Fruit fly (Drosophila melanogaster) whole organism, prepupa: ENCODE data around the gene CG11737.

ENCODE experiments used
- Blimp-1 ChIP-seq: fragments of 200-800 bp; sonication (Bioruptor generic); optimal IDR thresholded peaks from 3 replicates; lab custom pipeline; 2017; ENCODE audit warnings: missing biosample characterization, missing genetic modification characterization, mild to moderate bottlenecking, moderate library complexity, missing genetic modification reagents
- CG1621 ChIP-seq: fragments of 200-800 bp; sonication (Bioruptor generic); optimal IDR thresholded peaks from 3 replicates; lab custom pipeline; 2018; ENCODE audit warnings: missing biosample characterization, mild to moderate bottlenecking, missing genetic modification characterization
- CG31627 ChIP-seq: fragments of 200-800 bp; sonication (Bioruptor generic); optimal IDR thresholded peaks from 3 replicates; lab custom pipeline; 2016; ENCODE audit warnings: missing biosample characterization, missing genetic modification characterization
- CG4318 ChIP-seq: fragments of 200-800 bp; sonication (Bioruptor generic); optimal IDR thresholded peaks from 3 replicates; lab custom pipeline; 2017; ENCODE audit warnings: missing biosample characterization, mild to moderate bottlenecking, missing genetic modification characterization
- CG6163 ChIP-seq: fragments of 200-800 bp; sonication (Bioruptor generic); IDR thresholded peaks from 3 replicates; pipeline ENCODE4 v1.3.6; 2022; ENCODE audit warnings: missing biosample characterization, missing genetic modification characterization
- CG6276 ChIP-seq: fragments of 200-800 bp; sonication (Bioruptor generic); optimal IDR thresholded peaks from 2 replicates; lab custom pipeline; 2017; ENCODE audit warnings: missing biosample characterization, mild to moderate bottlenecking, missing genetic modification characterization
- CG6808 ChIP-seq: fragments of 200-800 bp; sonication (Bioruptor generic); optimal IDR thresholded peaks from 3 replicates; lab custom pipeline; 2017; ENCODE audit warnings: missing biosample characterization, missing genetic modification characterization, mild to moderate bottlenecking, moderate library complexity, missing genetic modification reagents
- CG6854 ChIP-seq: fragments of 200-800 bp; sonication (Bioruptor generic); optimal IDR thresholded peaks from 2 replicates; lab custom pipeline; 2017; ENCODE audit warnings: missing biosample characterization, mild to moderate bottlenecking, missing genetic modification characterization
- CG7368 ChIP-seq: fragments of 200-800 bp; sonication (Bioruptor generic); optimal IDR thresholded peaks from 3 replicates; lab custom pipeline; 2016; ENCODE audit warnings: missing biosample characterization, missing genetic modification characterization
- CG8319 ChIP-seq: fragments of 200-800 bp; sonication (Bioruptor generic); optimal IDR thresholded peaks from 3 replicates; lab custom pipeline; 2016; ENCODE audit warnings: missing biosample characterization, missing genetic modification characterization
- CG8632 ChIP-seq: fragments of 200-800 bp; sonication (Bioruptor generic); optimal IDR thresholded peaks from 3 replicates; lab custom pipeline; 2016; ENCODE audit warnings: missing biosample characterization, missing genetic modification characterization
- CG9139 ChIP-seq: fragments of 200-800 bp; sonication (Bioruptor generic); optimal IDR thresholded peaks from 3 replicates; lab custom pipeline; 2017; ENCODE audit warnings: missing biosample characterization, mild to moderate bottlenecking, missing genetic modification characterization
- Eip75B ChIP-seq: fragments of 200-800 bp; sonication (Bioruptor generic); optimal IDR thresholded peaks from 3 replicates; lab custom pipeline; 2016; ENCODE audit warnings: missing biosample characterization, missing genetic modification characterization
- Eip78C ChIP-seq: fragments of 200-800 bp; sonication (Bioruptor generic); peaks from one replicate; lab custom pipeline; 2016; ENCODE audit warnings: missing biosample characterization, missing genetic modification characterization
- Hr39 ChIP-seq: fragments of 200-800 bp; sonication (Bioruptor generic); optimal IDR thresholded peaks from 2 replicates; lab custom pipeline; 2016; ENCODE audit warnings: missing biosample characterization, missing genetic modification characterization
- Hr4 ChIP-seq: fragments of 200-800 bp; sonication (Bioruptor generic); optimal IDR thresholded peaks from 3 replicates; lab custom pipeline; 2016; ENCODE audit warnings: missing biosample characterization, missing genetic modification characterization
- Lpt ChIP-seq: fragments of 200-800 bp; sonication (Bioruptor generic); optimal IDR thresholded peaks from 3 replicates; lab custom pipeline; 2016; ENCODE audit warnings: missing biosample characterization, missing genetic modification characterization
- Met ChIP-seq: fragments of 200-800 bp; sonication (Bioruptor generic); optimal IDR thresholded peaks from 3 replicates; lab custom pipeline; 2016; ENCODE audit warnings: missing biosample characterization, missing genetic modification characterization
- OdsH ChIP-seq: fragments of 200-800 bp; sonication (Bioruptor generic); optimal IDR thresholded peaks from 3 replicates; lab custom pipeline; 2016; ENCODE audit warnings: missing biosample characterization, missing genetic modification characterization
- Smox ChIP-seq: fragments of 200-800 bp; sonication (Bioruptor generic); optimal IDR thresholded peaks from 3 replicates; lab custom pipeline; 2016; ENCODE audit warnings: missing biosample characterization, missing genetic modification characterization
- Sox102F ChIP-seq: fragments of 200-800 bp; sonication (Bioruptor generic); optimal IDR thresholded peaks from 2 replicates; lab custom pipeline; 2016; ENCODE audit warnings: missing biosample characterization, mild to moderate bottlenecking, missing genetic modification characterization
- Sox15 ChIP-seq: fragments of 200-800 bp; sonication (Bioruptor generic); optimal IDR thresholded peaks from 3 replicates; lab custom pipeline; 2016; ENCODE audit warnings: missing biosample characterization, missing genetic modification characterization
- achi ChIP-seq: fragments of 200-800 bp; sonication (Bioruptor generic); optimal IDR thresholded peaks from 3 replicates; lab custom pipeline; 2016; ENCODE audit warnings: missing biosample characterization, missing genetic modification characterization
- acj6 ChIP-seq: fragments of 200-800 bp; sonication (Bioruptor generic); optimal IDR thresholded peaks from 3 replicates; lab custom pipeline; 2016; ENCODE audit warnings: missing biosample characterization, missing genetic modification characterization
- dac ChIP-seq: fragments of 200-800 bp; sonication (Bioruptor generic); optimal IDR thresholded peaks from 2 replicates; lab custom pipeline; 2017; ENCODE audit warnings: missing biosample characterization, mild to moderate bottlenecking, missing genetic modification characterization
- esn ChIP-seq: fragments of 200-800 bp; sonication (Bioruptor generic); optimal IDR thresholded peaks from 2 replicates; lab custom pipeline; 2016; ENCODE audit warnings: missing biosample characterization, mild to moderate bottlenecking, missing genetic modification characterization, moderate library complexity
- fkh ChIP-seq: fragments of 200-800 bp; sonication (Bioruptor generic); optimal IDR thresholded peaks from 3 replicates; lab custom pipeline; 2017; ENCODE audit warnings: missing biosample characterization, mild to moderate bottlenecking, missing genetic modification characterization, moderate library complexity
- net ChIP-seq: fragments of 200-800 bp; sonication (Bioruptor generic); optimal IDR thresholded peaks from 3 replicates; lab custom pipeline; 2016; ENCODE audit warnings: missing biosample characterization, missing genetic modification characterization
- salr ChIP-seq, 2 experiments: fragments of 200-800 bp; sonication (Bioruptor generic); optimal IDR thresholded peaks; 3 replicates each; lab custom pipeline; 2016 to 2018; ENCODE audit warnings: missing biosample characterization in 2 of 2, missing genetic modification characterization in 2 of 2, mild to moderate bottlenecking in 1 of 2
- spab ChIP-seq: fragments of 200-800 bp; sonication (Bioruptor generic); optimal IDR thresholded peaks from 2 replicates; lab custom pipeline; 2017; ENCODE audit warnings: missing biosample characterization, mild to moderate bottlenecking, missing genetic modification characterization, missing genetic modification reagents
- svp ChIP-seq: fragments of 200-800 bp; sonication (Bioruptor generic); peaks from one replicate; lab custom pipeline; 2016; ENCODE audit warnings: missing biosample characterization, missing genetic modification characterization
- vri ChIP-seq: fragments of 200-800 bp; sonication (Bioruptor generic); optimal IDR thresholded peaks from 3 replicates; lab custom pipeline; 2016; ENCODE audit warnings: missing biosample characterization, mild to moderate bottlenecking, missing genetic modification characterization

Gene CG11737

dm6 chr3R:8519157-8519556 lies 1.5 kb downstream of the CG11737 start:
- TF ChIP-seq acj6 (GFP tag; lab: Kevin White, UChicago) (no peak), Eip78C (GFP tag; lab: Kevin White, UChicago) (peak; percentile 7), CG6854 (GFP tag; lab: Kevin White, UChicago) (peak; percentile 9), svp (GFP tag; lab: Kevin White, UChicago) (peak; percentile 77)
- TF ChIP-seq, all 60 proteins: peak for 3

- TF ChIP-seq svp (GFP tag; lab: Kevin White, UChicago), result peak; percentile 87
- no peak for TF ChIP-seq CG6854 (GFP tag; lab: Kevin White, UChicago)
Observed at dm6 chr3R:8520809-8521208, 3.1 kb downstream of the CG11737 start.

- TF ChIP-seq Met (GFP tag; lab: Kevin White, UChicago), result no peak
- no peak for TF ChIP-seq Sox15 (GFP tag; lab: Kevin White, UChicago)
- TF ChIP-seq net (GFP tag; lab: Kevin White, UChicago), result no peak
- no peak for TF ChIP-seq achi (GFP tag; lab: Kevin White, UChicago)
- TF ChIP-seq Sox102F, result no peak
- no peak for TF ChIP-seq CG6854 (GFP tag; lab: Kevin White, UChicago)
- no peak for TF ChIP-seq acj6 (GFP tag; lab: Kevin White, UChicago)
- no peak for TF ChIP-seq esn (GFP tag; lab: Kevin White, UChicago)
- TF ChIP-seq CG6808 (GFP tag; lab: Kevin White, UChicago), result no peak
- TF ChIP-seq Hr4 (GFP tag; lab: Kevin White, UChicago), result no peak
Observed at dm6 chr3R:8521499-8521898, 3.8 kb downstream of the CG11737 start, which contains the start of gene CG31454. Gene CG31454 (plus strand): TSS chr3R:8521658.

dm6 chr3R:8523668-8524067 lies 6.0 kb downstream of the CG11737 start, which contains the start of gene CG31259:
Gene CG31259 (plus strand): TSS chr3R:8523944.
- TF ChIP-seq Smox (GFP tag; lab: Kevin White, UChicago), result no peak
- no peak for TF ChIP-seq Eip75B (GFP tag; lab: Kevin White, UChicago)
- TF ChIP-seq Met (GFP tag; lab: Kevin White, UChicago), result no peak
- TF ChIP-seq esn (GFP tag; lab: Kevin White, UChicago), result no peak
- TF ChIP-seq fkh (GFP tag; lab: Kevin White, UChicago), result no peak
- peak; percentile 80 for TF ChIP-seq svp (GFP tag; lab: Kevin White, UChicago)

dm6 chr3R:8524277-8524676 lies 6.6 kb downstream of the CG11737 start:
- TF ChIP-seq Blimp-1 (GFP tag; lab: Kevin White, UChicago) (no peak), Hr39 (GFP tag; lab: Kevin White, UChicago) (peak; percentile 31), Lpt (GFP tag; lab: Kevin White, UChicago) (no peak), svp (GFP tag; lab: Kevin White, UChicago) (peak; percentile 85), CG31627 (GFP tag; lab: Kevin White, UChicago) (peak; percentile 35), salr (GFP tag; optimal IDR thresholded peaks at IDR 0.05; lab: Kevin White, UChicago) (no peak), CG8319 (GFP tag; lab: Kevin White, UChicago) (peak; percentile 4)

- no peak for TF ChIP-seq OdsH
- peak; percentile 96 for TF ChIP-seq svp (GFP tag; lab: Kevin White, UChicago)
Observed at dm6 chr3R:8528862-8529261, 11.2 kb downstream of the CG11737 start, which contains the start of gene CG11741. Gene CG11741 (minus strand): TSS chr3R:8528877.

- TF ChIP-seq CG4318 (GFP tag; lab: Kevin White, UChicago) (no peak), CG6163 (GFP tag; lab: Robert Waterston, UW) (peak; percentile 38; the same call in 1 of the 3 replicates), CG6276 (no peak), CG9139 (GFP tag; lab: Kevin White, UChicago) (no peak), spab (GFP tag; lab: Kevin White, UChicago) (no peak), achi (GFP tag; lab: Kevin White, UChicago) (no peak), CG7368 (GFP tag; lab: Kevin White, UChicago) (no peak), CG8632 (GFP tag; lab: Kevin White, UChicago) (no peak), CG1621 (tag; lab: Kevin White, UChicago) (no peak), dac (no peak), vri (no peak), svp (GFP tag; lab: Kevin White, UChicago) (peak; percentile 31)
Observed at dm6 chr3R:8545915-8546314, 28.2 kb downstream of the CG11737 start.
